Fruit fly (Drosophila melanogaster) whole organism, embryonic: ENCODE data around the gene Gr5a.
A peak's percentile ranks its signal among the peaks of the same experiment; 100 is the strongest.

Source experiments
- Awh ChIP-seq: fragments of 200-800 bp; sonication (Bioruptor generic); IDR thresholded peaks from 2 replicates; pipeline ENCODE4, ENCODE4 v1.3.6; 2022; ENCODE audit warnings: missing biosample characterization, missing genetic modification characterization
- CG10543 ChIP-seq: fragments of 200-800 bp; sonication (Bioruptor generic); optimal IDR thresholded peaks from 3 replicates; lab custom pipeline; 2017; ENCODE audit warnings: missing biosample characterization, mild to moderate bottlenecking, missing genetic modification characterization, moderate library complexity
- CG12659 ChIP-seq: fragments of 200-800 bp; sonication (Bioruptor generic); optimal IDR thresholded peaks from 3 replicates; lab custom pipeline; 2017; ENCODE audit warnings: mild to moderate bottlenecking, missing biosample characterization, missing genetic modification reagents, missing genetic modification characterization
- CG14710 ChIP-seq: fragments of 200-800 bp; sonication (Bioruptor generic); optimal IDR thresholded peaks from 3 replicates; lab custom pipeline; 2019; ENCODE audit warnings: missing biosample characterization, mild to moderate bottlenecking, missing genetic modification characterization, moderate library complexity
- CG1602 ChIP-seq: fragments of 200-800 bp; sonication (Bioruptor generic); optimal IDR thresholded peaks from 3 replicates; lab custom pipeline; 2016; ENCODE audit warnings: missing biosample characterization, missing genetic modification characterization
- CG17612 ChIP-seq: fragments of 200-800 bp; sonication (Bioruptor generic); IDR thresholded peaks from 2 replicates; pipeline ENCODE4 v1.3.6; 2022; ENCODE audit warnings: missing biosample characterization, missing genetic modification characterization
- CG1792 ChIP-seq: fragments of 200-800 bp; sonication (Bioruptor generic); optimal IDR thresholded peaks from 2 replicates; lab custom pipeline; 2016; ENCODE audit warnings: missing biosample characterization, missing genetic modification characterization
- CG1832 ChIP-seq: fragments of 200-800 bp; sonication (Bioruptor generic); optimal IDR thresholded peaks from 2 replicates; lab custom pipeline; 2017; ENCODE audit warnings: missing biosample characterization, mild to moderate bottlenecking, missing genetic modification characterization, inconsistent platforms
- CG2678 ChIP-seq: fragments of 200-800 bp; sonication (Bioruptor generic); optimal IDR thresholded peaks from 3 replicates; lab custom pipeline; 2019; ENCODE audit warnings: missing biosample characterization, mild to moderate bottlenecking, missing genetic modification characterization, moderate library complexity
- CG30020 ChIP-seq: fragments of 200-800 bp; optimal IDR thresholded peaks from 2 replicates; lab custom pipeline; 2019; ENCODE audit warnings: missing biosample characterization, mild to moderate bottlenecking, missing genetic modification characterization, moderate library complexity
- CG30431 ChIP-seq: fragments of 200-800 bp; sonication (Bioruptor generic); optimal IDR thresholded peaks from 2 replicates; lab custom pipeline; 2017; ENCODE audit warnings: missing biosample characterization, missing genetic modification characterization
- CG31388 ChIP-seq: fragments of 200-800 bp; sonication (Bioruptor generic); optimal IDR thresholded peaks from 2 replicates; lab custom pipeline; 2016; ENCODE audit warnings: missing biosample characterization, missing genetic modification characterization
- CG3995 ChIP-seq: fragments of 200-800 bp; sonication (Bioruptor generic); optimal IDR thresholded peaks from 3 replicates; lab custom pipeline; 2016; ENCODE audit warnings: missing biosample characterization, missing genetic modification characterization
- CG7963 ChIP-seq: fragments of 200-800 bp; sonication (Bioruptor generic); IDR thresholded peaks from 3 replicates; pipeline ENCODE4 v1.3.6; 2022; ENCODE audit warnings: missing biosample characterization, missing genetic modification characterization; ENCODE audit not compliant: partially characterized antibody
- CG8089 ChIP-seq: fragments of 200-800 bp; sonication (Bioruptor generic); optimal IDR thresholded peaks from 3 replicates; lab custom pipeline; 2016; ENCODE audit warnings: missing biosample characterization, missing genetic modification characterization
- CG9215 ChIP-seq: fragments of 200-800 bp; sonication (Bioruptor generic); IDR thresholded peaks from 2 replicates; pipeline ENCODE4 v1.3.6; 2022; ENCODE audit warnings: missing biosample characterization, missing genetic modification characterization
- CrebB ChIP-seq: fragments of 200-800 bp; sonication (Bioruptor generic); optimal IDR thresholded peaks from 3 replicates; lab custom pipeline; 2018; ENCODE audit warnings: missing biosample characterization, mild to moderate bottlenecking, missing genetic modification characterization
- Dbx ChIP-seq: fragments of 200-800 bp; sonication (Bioruptor generic); IDR thresholded peaks from 3 replicates; pipeline ENCODE4 v1.3.6; 2022; ENCODE audit warnings: missing biosample characterization, missing genetic modification characterization
- Deaf1 ChIP-seq: fragments of 200-800 bp; optimal IDR thresholded peaks from 3 replicates; lab custom pipeline; 2019; ENCODE audit warnings: missing biosample characterization, mild to moderate bottlenecking, missing genetic modification characterization, moderate library complexity
- H2.0 ChIP-seq: fragments of 200-800 bp; sonication (Bioruptor generic); IDR thresholded peaks from 2 replicates; pipeline ENCODE4 v1.3.6; 2022; ENCODE audit warnings: missing biosample characterization, missing genetic modification characterization
- HmgD ChIP-seq: fragments of 200-800 bp; sonication (Bioruptor generic); optimal IDR thresholded peaks from 3 replicates; lab custom pipeline; 2016; ENCODE audit warnings: missing biosample characterization, missing genetic modification characterization
- Jarid2 ChIP-seq: fragments of 200-800 bp; sonication (Bioruptor generic); optimal IDR thresholded peaks from 3 replicates; lab custom pipeline; 2017; ENCODE audit warnings: mild to moderate bottlenecking, missing biosample characterization, missing genetic modification reagents, missing genetic modification characterization
- Lim3 ChIP-seq: fragments of 200-800 bp; sonication (Bioruptor generic); IDR thresholded peaks from 2 replicates; pipeline ENCODE4 v1.3.6; 2022; ENCODE audit warnings: missing biosample characterization, missing genetic modification characterization
- Max ChIP-seq: fragments of 200-800 bp; sonication (Bioruptor generic); optimal IDR thresholded peaks from 2 replicates; lab custom pipeline; 2016; ENCODE audit warnings: missing biosample characterization, mild to moderate bottlenecking, missing genetic modification characterization
- Stat92E ChIP-seq, 3 experiments: fragments of >200 bp in 2 of 3; fragments of 200-800 bp in 1 of 3; sonication (Bioruptor generic) in 1 of 3; optimal IDR thresholded peaks; 2 replicates each; lab custom pipeline; 2017 to 2019; ENCODE audit warnings: missing biosample characterization in 3 of 3, missing genetic modification characterization in 3 of 3, mild to moderate bottlenecking in 1 of 3, moderate library complexity in 1 of 3
- TFAM ChIP-seq: fragments of 200-800 bp; sonication (Bioruptor generic); optimal IDR thresholded peaks from 2 replicates; lab custom pipeline; 2017; ENCODE audit warnings: missing biosample characterization, missing genetic modification characterization, inconsistent platforms
- Taf1 ChIP-seq: fragments of 200-800 bp; sonication (Bioruptor generic); IDR thresholded peaks from 2 replicates; pipeline ENCODE4 v1.3.6; 2022; ENCODE audit warnings: missing biosample characterization, missing genetic modification characterization
- btn ChIP-seq: fragments of 200-800 bp; sonication (Bioruptor generic); optimal IDR thresholded peaks from 2 replicates; lab custom pipeline; 2016; ENCODE audit warnings: missing biosample characterization, missing genetic modification characterization
- caup ChIP-seq: fragments of 200-800 bp; sonication (Bioruptor generic); optimal IDR thresholded peaks from 3 replicates; lab custom pipeline; 2017; ENCODE audit warnings: missing biosample characterization, mild to moderate bottlenecking, missing genetic modification characterization, moderate library complexity; ENCODE audit not compliant: severe bottlenecking
- crc ChIP-seq: fragments of 200-800 bp; sonication (Bioruptor generic); optimal IDR thresholded peaks from 2 replicates; lab custom pipeline; 2016; ENCODE audit warnings: missing biosample characterization, missing genetic modification characterization
- crp ChIP-seq, 2 experiments: fragments of 200-800 bp; sonication (Bioruptor generic); optimal IDR thresholded peaks; 2 replicates in 1 of 2; 3 replicates in 1 of 2; lab custom pipeline; 2017; ENCODE audit warnings: missing biosample characterization in 2 of 2, missing genetic modification characterization in 2 of 2, mild to moderate bottlenecking in 1 of 2, moderate library complexity in 1 of 2
- gce ChIP-seq: fragments of 200-800 bp; sonication (Bioruptor generic); IDR thresholded peaks from 3 replicates; pipeline ENCODE4 v1.3.6; 2022; ENCODE audit warnings: missing biosample characterization, missing genetic modification characterization
- gem ChIP-seq: fragments of 200-800 bp; sonication (Bioruptor generic); optimal IDR thresholded peaks from 2 replicates; lab custom pipeline; 2019; ENCODE audit warnings: missing biosample characterization, mild to moderate bottlenecking, missing genetic modification characterization, moderate library complexity
- her ChIP-seq: fragments of 200-800 bp; sonication (Bioruptor generic); optimal IDR thresholded peaks from 2 replicates; lab custom pipeline; 2016; ENCODE audit warnings: missing biosample characterization, missing genetic modification characterization
- insv ChIP-seq, 2 experiments: fragments of 200-800 bp; sonication (Bioruptor generic); optimal IDR thresholded peaks; 3 replicates each; lab custom pipeline; 2016 to 2018; ENCODE audit warnings: missing biosample characterization in 2 of 2, missing genetic modification characterization in 2 of 2
- klu ChIP-seq: fragments of 200-800 bp; sonication (Bioruptor generic); IDR thresholded peaks from 2 replicates; pipeline ENCODE4 v1.3.6; 2022; ENCODE audit warnings: missing biosample characterization, missing genetic modification characterization
- knrl ChIP-seq: fragments of 200-800 bp; sonication (Bioruptor generic); IDR thresholded peaks from 3 replicates; pipeline ENCODE4 v1.3.6; 2022; ENCODE audit warnings: missing biosample characterization, missing genetic modification characterization; ENCODE audit not compliant: partially characterized antibody
- lbe ChIP-seq: fragments of 200-800 bp; sonication (Bioruptor generic); optimal IDR thresholded peaks from 2 replicates; lab custom pipeline; 2016; ENCODE audit warnings: missing biosample characterization, mild to moderate bottlenecking, missing genetic modification characterization
- lola ChIP-seq, 3 experiments: fragments of >200 bp in 2 of 3; fragments of 200-800 bp in 1 of 3; sonication (Bioruptor generic) in 1 of 3; optimal IDR thresholded peaks; 2 replicates each; lab custom pipeline; 2017 to 2019; ENCODE audit warnings: missing biosample characterization in 3 of 3, missing genetic modification characterization in 3 of 3, mild to moderate bottlenecking in 1 of 3, moderate library complexity in 1 of 3
- luna ChIP-seq: fragments of 200-800 bp; sonication (Bioruptor generic); optimal IDR thresholded peaks from 2 replicates; lab custom pipeline; 2016; ENCODE audit warnings: missing biosample characterization, missing genetic modification characterization
- nau ChIP-seq: fragments of 200-800 bp; sonication (Bioruptor generic); optimal IDR thresholded peaks from 3 replicates; lab custom pipeline; 2017; ENCODE audit warnings: missing biosample characterization, mild to moderate bottlenecking, missing genetic modification characterization, missing genetic modification reagents
- odd ChIP-seq: fragments of 200-800 bp; sonication (Bioruptor generic); optimal IDR thresholded peaks from 2 replicates; lab custom pipeline; 2017; ENCODE audit warnings: missing biosample characterization, mild to moderate bottlenecking, missing genetic modification characterization
- pita ChIP-seq: fragments of 200-800 bp; sonication (Bioruptor generic); optimal IDR thresholded peaks from 2 replicates; lab custom pipeline; 2017; ENCODE audit warnings: missing biosample characterization, mild to moderate bottlenecking, missing genetic modification characterization
- pros ChIP-seq: fragments of 200-800 bp; sonication (Bioruptor generic); optimal IDR thresholded peaks from 3 replicates; lab custom pipeline; 2019; ENCODE audit warnings: missing biosample characterization, mild to moderate bottlenecking, missing genetic modification characterization, moderate library complexity
- salm ChIP-seq: fragments of 200-800 bp; sonication (Bioruptor generic); optimal IDR thresholded peaks from 2 replicates; lab custom pipeline; 2018; ENCODE audit warnings: missing biosample characterization, mild to moderate bottlenecking, missing genetic modification characterization
- sc ChIP-seq, 3 experiments: fragments of >200 bp in 2 of 3; fragments of 200-800 bp in 1 of 3; sonication (Bioruptor generic) in 1 of 3; optimal IDR thresholded peaks; 2 replicates in 2 of 3; 3 replicates in 1 of 3; lab custom pipeline; 2017; ENCODE audit warnings: mild to moderate bottlenecking in 1 of 3, missing biosample characterization in 1 of 3, missing genetic modification characterization in 1 of 3, missing genetic modification reagents in 1 of 3
- scrt ChIP-seq: fragments of 200-800 bp; sonication (Bioruptor generic); optimal IDR thresholded peaks from 2 replicates; lab custom pipeline; 2018; ENCODE audit warnings: missing biosample characterization, mild to moderate bottlenecking, missing genetic modification characterization, moderate library complexity
- sens-2 ChIP-seq: fragments of 200-800 bp; sonication (Bioruptor generic); IDR thresholded peaks from 2 replicates; pipeline ENCODE4 v1.3.6; 2022; ENCODE audit warnings: missing biosample characterization, missing genetic modification characterization
- sqz ChIP-seq: fragments of 200-800 bp; sonication (Bioruptor generic); optimal IDR thresholded peaks from 3 replicates; lab custom pipeline; 2018; ENCODE audit warnings: missing biosample characterization, mild to moderate bottlenecking, missing genetic modification characterization
- trem ChIP-seq: fragments of 200-800 bp; optimal IDR thresholded peaks from 3 replicates; lab custom pipeline; 2019; ENCODE audit warnings: missing biosample characterization, mild to moderate bottlenecking, missing genetic modification characterization, moderate library complexity

Gene Gr5a

DNA sequence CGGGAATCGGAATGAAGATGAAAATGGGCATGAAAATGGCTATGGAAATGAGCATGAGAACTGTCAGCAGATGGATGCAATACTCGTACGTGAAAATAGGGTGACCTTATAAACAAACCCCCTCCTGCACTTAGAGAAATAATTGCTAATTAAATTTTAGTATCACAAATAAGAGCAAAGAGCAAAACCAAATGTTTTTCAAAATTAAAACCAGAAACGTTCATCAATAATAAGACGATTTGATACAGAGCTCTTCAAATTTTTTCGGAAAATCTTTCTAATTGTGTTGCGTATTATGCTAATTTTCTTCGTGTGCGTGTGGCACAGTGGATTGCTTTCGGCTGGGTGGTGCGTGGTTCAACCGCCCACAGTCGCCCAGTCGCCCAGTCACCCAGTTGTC, 34.2 kb upstream of the Gr5a start (continued):
- TF ChIP-seq Awh (GFP tag; lab: Robert Waterston, UW) (no peak), luna (GFP tag; lab: Kevin White, UChicago) (no peak), salm (no peak), lola (GFP tag; optimal IDR thresholded peaks at IDR 0.05; lab: Kevin White, UChicago) (peak in 1 of 3 experiments; percentile 28), H2.0 (GFP tag; lab: Robert Waterston, UW) (no peak), CG1832 (GFP tag; lab: Kevin White, UChicago) (no peak), CG3995 (no peak), CG8089 (GFP tag; lab: Kevin White, UChicago) (peak; percentile 5), pros (GFP tag; lab: Kevin White, UChicago) (no peak), knrl (GFP tag; lab: Robert Waterston, UW) (no peak), CG30431 (GFP tag; lab: Kevin White, UChicago) (no peak), TFAM (no peak), CG2678 (tag; lab: Kevin White, UChicago) (peak; percentile 46), lbe (GFP tag; lab: Kevin White, UChicago) (no peak), pita (GFP tag; lab: Kevin White, UChicago) (no peak), gem (tag; lab: Kevin White, UChicago) (peak; percentile 57), CG31388 (GFP tag; lab: Kevin White, UChicago) (no peak), her (no peak), Lim3 (GFP tag; lab: Robert Waterston, UW) (no peak), CG30020 (no peak), sc (optimal IDR thresholded peaks at IDR 0.05; lab: Kevin White, UChicago) (no peak), sc (GFP tag; optimal IDR thresholded peaks at IDR 0.05; lab: Kevin White, UChicago) (no peak), HmgD (GFP tag; lab: Kevin White, UChicago) (no peak), Deaf1 (peak; percentile 7), trem (tag; lab: Kevin White, UChicago) (no peak), CG10543 (no peak), Max (GFP tag; lab: Kevin White, UChicago) (no peak), sqz (GFP tag; lab: Kevin White, UChicago) (no peak), CG17612 (GFP tag; lab: Robert Waterston, UW) (no peak), Stat92E (GFP tag; optimal IDR thresholded peaks at IDR 0.05; lab: Kevin White, UChicago) (no peak), CG9215 (GFP tag; lab: Robert Waterston, UW) (no peak), scrt (GFP tag; lab: Kevin White, UChicago) (no peak), Dbx (GFP tag; lab: Robert Waterston, UW) (no peak), CG14710 (peak; percentile 24), gce (GFP tag; lab: Robert Waterston, UW) (no peak), caup (no peak), Taf1 (GFP tag; lab: Robert Waterston, UW) (no peak), Jarid2 (no peak), CG1602 (no peak), nau (GFP tag; lab: Kevin White, UChicago) (no peak), odd (GFP tag; lab: Kevin White, UChicago) (no peak), CG12659 (GFP tag; lab: Kevin White, UChicago) (no peak), CrebB (no peak), crp (GFP tag; optimal IDR thresholded peaks at IDR 0.05; lab: Kevin White, UChicago) (no peak), btn (GFP tag; lab: Kevin White, UChicago) (no peak), sens-2 (no peak), klu (GFP tag; lab: Robert Waterston, UW) (no peak), crc (GFP tag; lab: Kevin White, UChicago) (no peak), CG7963 (no peak), CG1792 (no peak), insv (GFP tag; optimal IDR thresholded peaks at IDR 0.05; lab: Kevin White, UChicago) (no peak)
